Worm (Caenorhabditis elegans) whole organism, young adult: Measurements from ENCODE around the gene sri-61.
"Not testable (repeated sequence)": the region's sequence is repeated elsewhere in the genome, so short reads cannot be mapped to it uniquely, and the experiment has no call there.

Experiments used
- F55B11.4 ChIP-seq: sonication (generic microtip); optimal IDR thresholded peaks from 2 replicates; lab custom pipeline; 2016; ENCODE audit warnings: missing compliant biosample characterization, missing genetic modification characterization, borderline replicate concordance; ENCODE audit not compliant: insufficient read depth
- T26A5.8 ChIP-seq: sonication (generic microtip); optimal IDR thresholded peaks from 2 replicates; lab custom pipeline; 2016; ENCODE audit warnings: missing genetic modification characterization, missing compliant biosample characterization
- Y53F4B.3 ChIP-seq: fragments of 200-800 bp; sonication (Bioruptor generic); IDR thresholded peaks from 2 replicates; pipeline ENCODE4 v1.3.6; 2022; ENCODE audit warnings: missing genetic modification reagents, missing genetic modification characterization, missing compliant biosample characterization
- Y79H2A.3 ChIP-seq: fragments of 200-800 bp; sonication (Bioruptor generic); conservative IDR thresholded peaks from 2 replicates; pipeline ENCODE4 v1.3.6; 2022; ENCODE audit warnings: missing genetic modification reagents, missing genetic modification characterization, missing compliant biosample characterization
- aptf-2 ChIP-seq: fragments of 200-800 bp; sonication (Bioruptor generic); conservative IDR thresholded peaks from 2 replicates; pipeline ENCODE4 v1.3.6; 2022; ENCODE audit warnings: missing genetic modification reagents, missing genetic modification characterization, missing compliant biosample characterization
- atf-7 ChIP-seq: sonication (generic microtip); optimal IDR thresholded peaks from 2 replicates; lab custom pipeline; 2017; ENCODE audit warnings: mild to moderate bottlenecking, missing genetic modification characterization, missing compliant biosample characterization
- attf-3 ChIP-seq: fragments of 200-800 bp; sonication (Bioruptor generic); conservative IDR thresholded peaks from 2 replicates; pipeline ENCODE4 v1.3.6; 2022; ENCODE audit warnings: missing genetic modification reagents, missing genetic modification characterization, missing compliant biosample characterization
- cebp-1 ChIP-seq, 2 experiments: fragments of 200-800 bp in 1 of 2; sonication (Bioruptor generic) in 1 of 2; sonication (generic microtip) in 1 of 2; IDR thresholded peaks in 1 of 2; optimal IDR thresholded peaks in 1 of 2; 2 replicates each; pipeline versions ENCODE4 v1.3.6 to Lab custom; 2017 to 2022; ENCODE audit warnings: missing compliant biosample characterization in 2 of 2, missing genetic modification characterization in 2 of 2, mild to moderate bottlenecking in 1 of 2, missing genetic modification reagents in 1 of 2, moderate library complexity in 1 of 2
- cebp-2 ChIP-seq: fragments of 200-800 bp; sonication (Bioruptor generic); IDR thresholded peaks from 2 replicates; pipeline ENCODE4 v1.3.6; 2022; ENCODE audit warnings: missing genetic modification characterization, missing compliant biosample characterization
- ceh-100 ChIP-seq: fragments of 200-800 bp; sonication (Bioruptor generic); IDR thresholded peaks from 2 replicates; pipeline ENCODE4 v1.3.6; 2022; ENCODE audit warnings: missing genetic modification reagents, missing genetic modification characterization, missing compliant biosample characterization
- ceh-27 ChIP-seq: fragments of 200-800 bp; sonication (Bioruptor generic); optimal IDR thresholded peaks from 2 replicates; lab custom pipeline; 2018; ENCODE audit warnings: mild to moderate bottlenecking, missing genetic modification characterization, moderate library complexity, missing compliant biosample characterization
- die-1 ChIP-seq: sonication (generic microtip); optimal IDR thresholded peaks from 2 replicates; lab custom pipeline; 2016; ENCODE audit warnings: missing genotype, mild to moderate bottlenecking, missing genetic modification characterization, missing compliant biosample characterization
- dox-1 ChIP-seq: fragments of 200-800 bp; sonication (Bioruptor generic); IDR thresholded peaks from 2 replicates; pipeline ENCODE4 v1.3.6; 2022; ENCODE audit warnings: missing genetic modification reagents, missing genetic modification characterization, missing compliant biosample characterization
- efl-1 ChIP-seq: fragments of 150-350 bp; optimal IDR thresholded peaks from 2 replicates; lab custom pipeline; 2014; ENCODE audit warnings: missing biosample characterization, missing genetic modification reagents, missing genetic modification characterization
- egl-18 ChIP-seq: fragments of 200-800 bp; sonication (Bioruptor generic); IDR thresholded peaks from 2 replicates; pipeline ENCODE4 v1.3.6; 2022; ENCODE audit warnings: missing genetic modification reagents, missing genetic modification characterization, missing compliant biosample characterization
- egl-44 ChIP-seq: fragments of 200-800 bp; sonication (Bioruptor generic); IDR thresholded peaks from 2 replicates; pipeline ENCODE4 v1.3.6; 2022; ENCODE audit warnings: missing genetic modification reagents, missing genetic modification characterization, missing compliant biosample characterization
- egrh-3 ChIP-seq: fragments of 200-800 bp; sonication (Bioruptor generic); IDR thresholded peaks from 2 replicates; pipeline ENCODE4 v1.3.6; 2022; ENCODE audit warnings: missing genetic modification reagents, missing genetic modification characterization, missing compliant biosample characterization
- ekl-4 ChIP-seq: fragments of 200-800 bp; sonication (Bioruptor generic); IDR thresholded peaks from 2 replicates; pipeline ENCODE4 v1.3.6; 2022; ENCODE audit warnings: missing genetic modification reagents, missing genetic modification characterization, missing compliant biosample characterization
- ets-4 ChIP-seq: fragments of 200-800 bp; sonication (Bioruptor generic); optimal IDR thresholded peaks from 2 replicates; lab custom pipeline; 2018; ENCODE audit warnings: mild to moderate bottlenecking, missing genetic modification characterization, missing compliant biosample characterization
- fkh-3 ChIP-seq: sonication (generic microtip); optimal IDR thresholded peaks from 2 replicates; lab custom pipeline; 2016; ENCODE audit warnings: mild to moderate bottlenecking, missing genetic modification characterization, missing compliant biosample characterization
- hlh-26 ChIP-seq: fragments of 200-800 bp; sonication (Bioruptor generic); conservative IDR thresholded peaks from 2 replicates; pipeline ENCODE4 v1.3.6; 2022; ENCODE audit warnings: missing genetic modification reagents, missing genetic modification characterization, missing compliant biosample characterization
- lin-35 ChIP-seq, 3 experiments: fragments of 150-350 bp in 2 of 3; sonication (generic microtip) in 1 of 3; optimal IDR thresholded peaks; 2 replicates each; lab custom pipeline; 2014 to 2018; ENCODE audit warnings: missing biosample characterization in 3 of 3, missing genetic modification characterization in 3 of 3, missing genetic modification reagents in 3 of 3
- lin-40 ChIP-seq: sonication (generic microtip); optimal IDR thresholded peaks from 2 replicates; lab custom pipeline; 2016; ENCODE audit warnings: missing genetic modification characterization, mild to moderate bottlenecking, missing compliant biosample characterization, missing genotype, missing genetic modification reagents
- madf-3 ChIP-seq: fragments of 200-800 bp; sonication (Bioruptor generic); IDR thresholded peaks from 2 replicates; pipeline ENCODE4 v1.3.6; 2022; ENCODE audit warnings: missing genetic modification reagents, missing genetic modification characterization, missing compliant biosample characterization
- madf-6 ChIP-seq: fragments of 200-800 bp; sonication (Bioruptor generic); IDR thresholded peaks from 2 replicates; pipeline ENCODE4 v1.3.6; 2022; ENCODE audit warnings: missing genetic modification reagents, missing genetic modification characterization, missing compliant biosample characterization
- madf-8 ChIP-seq: fragments of 200-800 bp; sonication (Bioruptor generic); conservative IDR thresholded peaks from 2 replicates; pipeline ENCODE4 v1.3.6; 2022; ENCODE audit warnings: missing genetic modification reagents, missing genetic modification characterization, missing compliant biosample characterization
- mel-28 ChIP-seq: sonication (generic microtip); optimal IDR thresholded peaks from 2 replicates; lab custom pipeline; 2016; ENCODE audit warnings: borderline replicate concordance, mild to moderate bottlenecking, missing genetic modification characterization, missing compliant biosample characterization
- nhr-80 ChIP-seq: sonication (generic microtip); optimal IDR thresholded peaks from 2 replicates; lab custom pipeline; 2016; ENCODE audit warnings: missing genetic modification characterization, missing compliant biosample characterization
- pbrm-1 ChIP-seq: fragments of 200-800 bp; sonication (Bioruptor generic); IDR thresholded peaks from 2 replicates; pipeline ENCODE4 v1.3.6; 2022; ENCODE audit warnings: missing genetic modification reagents, missing genetic modification characterization, missing compliant biosample characterization
- pha-4 ChIP-seq: fragments of 150-350 bp; sonication (generic microtip); optimal IDR thresholded peaks from 2 replicates; lab custom pipeline; 2014; ENCODE audit warnings: missing biosample characterization, missing genetic modification reagents, missing genetic modification characterization
- rec-8 ChIP-seq, 2 experiments: sonication (generic microtip); optimal IDR thresholded peaks; 2 replicates each; lab custom pipeline; 2016; ENCODE audit warnings: mild to moderate bottlenecking in 2 of 2, missing genetic modification characterization in 2 of 2, missing genetic modification reagents in 2 of 2, missing genotype in 2 of 2, missing biosample characterization in 1 of 2, missing compliant biosample characterization in 1 of 2, moderate library complexity in 1 of 2
- snpc-4 ChIP-seq, 5 experiments: fragments of 150-350 bp in 1 of 5; sonication (generic microtip) in 4 of 5; optimal IDR thresholded peaks; 2 replicates each; lab custom pipeline; 2014 to 2018; ENCODE audit warnings: missing genetic modification characterization in 5 of 5, missing biosample characterization in 3 of 5, antibody characterized with exemption in 2 of 5, mild to moderate bottlenecking in 2 of 5, missing compliant biosample characterization in 2 of 5, missing genotype in 2 of 5, moderate library complexity in 2 of 5, missing genetic modification reagents in 1 of 5
- zim-3 ChIP-seq: sonication (generic microtip); optimal IDR thresholded peaks from 2 replicates; lab custom pipeline; 2017; ENCODE audit warnings: mild to moderate bottlenecking, missing genetic modification characterization, moderate library complexity, missing compliant biosample characterization
- ztf-22 ChIP-seq: fragments of 200-800 bp; sonication (Bioruptor generic); optimal IDR thresholded peaks from 2 replicates; lab custom pipeline; 2018; ENCODE audit warnings: mild to moderate bottlenecking, missing genetic modification characterization, moderate library complexity, missing compliant biosample characterization
- ztf-28 ChIP-seq: fragments of 200-800 bp; sonication (Bioruptor generic); IDR thresholded peaks from 2 replicates; pipeline ENCODE4 v1.3.6; 2022; ENCODE audit warnings: missing genetic modification reagents, missing genetic modification characterization, missing compliant biosample characterization
- ztf-3 ChIP-seq: fragments of 200-800 bp; sonication (Bioruptor generic); optimal IDR thresholded peaks from 2 replicates; lab custom pipeline; 2018; ENCODE audit warnings: mild to moderate bottlenecking, missing genetic modification characterization, missing compliant biosample characterization
- ztf-6 ChIP-seq: fragments of 200-800 bp; sonication (Bioruptor generic); IDR thresholded peaks from 2 replicates; pipeline ENCODE4 v1.3.6; 2022; ENCODE audit warnings: missing genetic modification reagents, missing genetic modification characterization, missing compliant biosample characterization

sri-61 gene

DNA sequence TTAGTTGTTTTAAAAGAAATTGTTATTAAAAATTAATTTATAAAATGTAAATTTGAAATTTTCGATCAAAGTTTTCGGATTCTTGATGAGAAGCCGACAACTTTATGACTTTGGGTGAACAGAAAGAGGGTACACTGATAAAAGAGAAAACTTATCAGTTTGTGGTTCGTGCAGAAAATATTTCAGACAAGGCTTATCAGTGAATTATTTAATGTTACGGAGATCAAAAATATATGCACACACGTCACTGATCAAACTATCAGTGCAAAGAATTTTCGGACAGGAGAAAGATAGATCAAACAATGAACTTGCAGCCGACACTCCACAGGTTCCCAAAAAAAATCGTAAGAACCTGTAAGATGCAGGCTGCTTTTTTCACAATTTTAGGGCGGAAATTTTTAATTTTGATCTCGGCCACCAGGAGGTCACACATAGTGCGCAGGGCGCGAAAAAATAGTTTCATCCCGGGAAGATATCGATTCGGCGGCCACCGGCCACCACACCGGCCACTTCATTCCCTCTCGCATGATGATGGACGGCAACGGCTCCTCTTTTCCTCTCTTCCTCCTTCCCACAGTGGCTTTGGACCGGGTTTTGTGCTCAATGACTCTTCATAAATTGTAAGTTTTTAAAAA, 22.5 kb downstream of the sri-61 start, which contains the start of gene F22E5.17:
Gene F22E5.17 (plus strand): TSS at position 508 of the 635 bp plus-strand sequence.
- peak; percentile 36 for TF ChIP-seq atf-7 (tag; lab: Kevin White, UChicago)
- TF ChIP-seq cebp-1 (GFP tag; IDR thresholded peaks at IDR 0.05; lab: Robert Waterston, UW): no peak
- no peak for TF ChIP-seq cebp-1 (tag; optimal IDR thresholded peaks at IDR 0.05; lab: Kevin White, UChicago)
- TF ChIP-seq zim-3 (tag; lab: Kevin White, UChicago): no peak
- TF ChIP-seq ztf-22 (GFP tag; lab: Kevin White, UChicago): no peak
- TF ChIP-seq ztf-6 (GFP tag; lab: Robert Waterston, UW): no peak
- TF ChIP-seq die-1 (tag; lab: Kevin White, UChicago): no peak
- peak; percentile 77 for TF ChIP-seq aptf-2 (GFP tag; lab: Robert Waterston, UW)
- peak; percentile 74 for TF ChIP-seq madf-6 (GFP tag; lab: Robert Waterston, UW)
- peak; percentile 84 for TF ChIP-seq nhr-80
- no peak for TF ChIP-seq attf-3
- TF ChIP-seq efl-1 (GFP tag; lab: Kevin White, UChicago): peak; percentile 63
- TF ChIP-seq cebp-2 (GFP tag; lab: Robert Waterston, UW): no peak
- no peak for TF ChIP-seq F55B11.4 (tag; lab: Kevin White, UChicago)
- no peak for TF ChIP-seq snpc-4 (GFP tag; optimal IDR thresholded peaks at IDR 0.05; lab: Kevin White, UChicago)
- TF ChIP-seq snpc-4 (tag; optimal IDR thresholded peaks at IDR 0.05; lab: Kevin White, UChicago): peak in 1 of 4 experiments; percentile 36
- no peak for TF ChIP-seq ets-4 (GFP tag; lab: Kevin White, UChicago)
- TF ChIP-seq T26A5.8 (tag; lab: Kevin White, UChicago): no peak
- TF ChIP-seq ceh-100 (GFP tag; lab: Robert Waterston, UW): no peak
- TF ChIP-seq ztf-28 (GFP tag; lab: Robert Waterston, UW): no peak
- 0 out of 2 replicates have a peak, but pooled peaks have one; percentile 17 for TF ChIP-seq dox-1 (GFP tag; lab: Robert Waterston, UW)
- TF ChIP-seq pbrm-1 (GFP tag; lab: Robert Waterston, UW): no peak
- TF ChIP-seq mel-28 (tag; lab: Kevin White, UChicago): no peak
- TF ChIP-seq ekl-4 (GFP tag; lab: Robert Waterston, UW): 0 out of 2 replicates have a peak, but pooled peaks have one; percentile 10
- no peak for TF ChIP-seq egl-18
- peak; percentile 62 for TF ChIP-seq madf-8

DNA sequence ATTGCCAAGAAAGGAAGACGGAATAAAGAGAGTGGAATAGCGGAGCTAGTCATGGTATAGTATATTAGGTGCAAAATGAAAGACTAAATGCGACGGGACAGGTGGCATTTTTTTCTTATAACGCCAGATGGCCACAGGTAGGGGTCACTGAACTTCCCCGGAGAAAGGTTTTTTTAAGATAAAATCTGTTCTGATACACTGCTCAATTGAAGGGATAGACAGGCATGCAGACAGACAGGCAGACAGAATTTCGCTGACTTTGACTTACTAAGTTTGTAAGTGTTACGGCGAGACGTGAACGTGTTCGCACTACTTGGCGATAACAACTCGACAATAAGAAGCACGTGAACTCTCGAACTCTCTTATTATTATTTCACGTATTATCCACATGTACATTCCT, 26.6 kb downstream of the sri-61 start, which contains the start of the genes F22E5.20 and F22E5.1:
Gene F22E5.20 (minus strand): TSS at position 101 of the 400 bp plus-strand sequence.
Gene F22E5.1 (plus strand): TSS at position 242 of the 400 bp plus-strand sequence.
- TF ChIP-seq Y53F4B.3; ztf-3 (GFP tag; lab: Kevin White, UChicago); hlh-26: not testable (repeated sequence)

ce11 chrII:2672320-2672719, 27.8 kb downstream of the sri-61 start, which contains the start of gene sri-57:
TSS of gene sri-57 (minus strand) at chrII:2672420.
- not testable (repeated sequence) for TF ChIP-seq egl-44 (GFP tag; lab: Robert Waterston, UW); rec-8 (tag; optimal IDR thresholded peaks at IDR 0.05; lab: Kevin White, UChicago); fkh-3 (tag; lab: Kevin White, UChicago)

ce11 chrII:2665606-2666005, 34.5 kb downstream of the sri-61 start, which contains the start of gene F22E5.22:
TSS of gene F22E5.22 (plus strand) at chrII:2665906.
- TF ChIP-seq pha-4 (tag; lab: Kevin White, UChicago): no peak
- TF ChIP-seq atf-7 (tag; lab: Kevin White, UChicago): no peak
- no peak for TF ChIP-seq ztf-6 (GFP tag; lab: Robert Waterston, UW)
- TF ChIP-seq ceh-27 (GFP tag; lab: Kevin White, UChicago): no peak
- TF ChIP-seq Y79H2A.3: no peak
- TF ChIP-seq pbrm-1 (GFP tag; lab: Robert Waterston, UW): no peak
- TF ChIP-seq lin-40 (tag; lab: Kevin White, UChicago): no peak
- no peak for TF ChIP-seq lin-35 (GFP tag; optimal IDR thresholded peaks at IDR 0.05; lab: Kevin White, UChicago)
- no peak for TF ChIP-seq cebp-1 (GFP tag; IDR thresholded peaks at IDR 0.05; lab: Robert Waterston, UW)
- no peak for TF ChIP-seq cebp-1 (tag; optimal IDR thresholded peaks at IDR 0.05; lab: Kevin White, UChicago)
- TF ChIP-seq egrh-3 (GFP tag; lab: Robert Waterston, UW): no peak
- no peak for TF ChIP-seq madf-3
- TF ChIP-seq ztf-3 (GFP tag; lab: Kevin White, UChicago): no peak
